Fruit fly (Drosophila melanogaster) whole organism, wandering third instar larva: Measurements from ENCODE around the gene Aplip1.

Experiments used
- Abd-B ChIP-seq: fragments of >200 bp; optimal IDR thresholded peaks from 2 replicates; lab custom pipeline; 2017; ENCODE audit warnings: missing biosample characterization, missing genetic modification characterization
- Hr78 ChIP-seq: fragments of >200 bp; optimal IDR thresholded peaks from 2 replicates; lab custom pipeline; 2017; ENCODE audit warnings: missing biosample characterization, missing genetic modification characterization
- Hr83 ChIP-seq: fragments of 200-300 bp; sonication (Bioruptor generic); optimal IDR thresholded peaks from 2 replicates; lab custom pipeline; 2016; ENCODE audit warnings: missing biosample characterization, mild to moderate bottlenecking, missing genetic modification characterization, moderate library complexity; ENCODE audit not compliant: poor library complexity, severe bottlenecking
- Myc ChIP-seq: fragments of >200 bp; optimal IDR thresholded peaks from 2 replicates; lab custom pipeline; 2017
- OdsH ChIP-seq: fragments of 200-800 bp; sonication (Bioruptor generic); optimal IDR thresholded peaks from 2 replicates; lab custom pipeline; 2016; ENCODE audit warnings: missing biosample characterization, mild to moderate bottlenecking, missing genetic modification characterization
- dmrt93B ChIP-seq: fragments of 200-800 bp; sonication (Bioruptor generic); optimal IDR thresholded peaks from 2 replicates; lab custom pipeline; 2018; ENCODE audit warnings: missing biosample characterization, mild to moderate bottlenecking, missing genetic modification characterization
- dsf ChIP-seq: sonication (Bioruptor generic); optimal IDR thresholded peaks from 2 replicates; lab custom pipeline; 2016; ENCODE audit warnings: missing biosample characterization, missing genetic modification characterization, borderline replicate concordance
- fru ChIP-seq: fragments of 200-800 bp; sonication (Bioruptor generic); optimal IDR thresholded peaks from 3 replicates; lab custom pipeline; 2016; ENCODE audit warnings: missing biosample characterization, mild to moderate bottlenecking, missing genetic modification characterization
- usp ChIP-seq: fragments of >200 bp; optimal IDR thresholded peaks from 2 replicates; lab custom pipeline; 2017; ENCODE audit warnings: missing biosample characterization, missing genetic modification characterization

DNA sequence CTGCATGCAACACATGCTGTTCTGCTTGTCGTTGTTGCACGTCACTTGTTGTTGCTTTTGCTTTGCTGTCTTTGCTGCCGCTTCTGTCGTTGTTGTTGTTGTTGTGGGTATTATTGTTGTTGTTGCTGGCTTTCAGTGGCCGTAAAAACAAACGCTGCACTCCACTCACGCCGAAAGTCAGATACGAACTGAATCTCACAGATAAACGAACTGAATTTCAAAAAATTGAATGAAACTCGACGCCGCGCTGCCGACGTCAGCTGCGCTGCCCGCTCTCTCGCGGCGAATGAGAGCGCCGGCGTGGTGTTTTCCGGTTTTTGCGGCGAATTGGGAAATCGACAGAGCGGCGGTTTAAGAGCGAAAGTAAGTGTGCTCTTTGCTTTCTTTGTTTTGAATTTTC is 19.0 kb upstream of the Aplip1 start, which contains the start of gene bab2:
- TF ChIP-seq Hr78 (no peak), Abd-B (GFP tag; lab: Kevin White, UChicago) (no peak), OdsH (no peak), dmrt93B (no peak), fru (no peak), usp (no peak), Myc (lab: Kevin White, UChicago) (no peak), Hr83 (GFP tag; lab: Kevin White, UChicago) (no peak), dsf (GFP tag; lab: Kevin White, UChicago) (no peak)
